Fruit fly (Drosophila melanogaster): ENCODE results near the gene Bet1.

The Bet1 gene

DNA sequence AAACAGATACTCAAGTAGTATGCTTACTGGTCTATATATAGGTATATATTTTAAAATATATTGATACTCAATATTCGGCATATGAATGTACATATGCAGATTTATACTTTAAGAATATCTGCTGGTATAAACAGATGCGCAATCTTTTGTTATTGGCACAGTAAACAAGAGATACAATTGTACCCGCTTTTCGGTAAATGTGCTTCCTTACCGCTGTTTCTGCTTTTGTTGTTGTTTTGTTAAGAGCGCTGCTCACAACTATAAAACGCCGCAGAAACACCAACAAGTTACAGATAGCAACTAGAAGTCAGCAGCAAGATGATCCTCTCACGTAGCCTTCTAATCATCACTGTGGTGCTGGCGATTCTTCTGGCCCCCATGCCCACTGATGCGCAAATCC is 4.6 kb downstream of the Bet1 start, which contains the start of gene CG45081:
TSS of gene CG45081 (plus strand) at position 301 of the 400 bp plus-strand sequence.
- no peak for TF ChIP-seq EcR (GFP tag; optimal IDR thresholded peaks at IDR 0.05)
- TF ChIP-seq CG8478 (optimal IDR thresholded peaks at IDR 0.05), result no peak

DNA sequence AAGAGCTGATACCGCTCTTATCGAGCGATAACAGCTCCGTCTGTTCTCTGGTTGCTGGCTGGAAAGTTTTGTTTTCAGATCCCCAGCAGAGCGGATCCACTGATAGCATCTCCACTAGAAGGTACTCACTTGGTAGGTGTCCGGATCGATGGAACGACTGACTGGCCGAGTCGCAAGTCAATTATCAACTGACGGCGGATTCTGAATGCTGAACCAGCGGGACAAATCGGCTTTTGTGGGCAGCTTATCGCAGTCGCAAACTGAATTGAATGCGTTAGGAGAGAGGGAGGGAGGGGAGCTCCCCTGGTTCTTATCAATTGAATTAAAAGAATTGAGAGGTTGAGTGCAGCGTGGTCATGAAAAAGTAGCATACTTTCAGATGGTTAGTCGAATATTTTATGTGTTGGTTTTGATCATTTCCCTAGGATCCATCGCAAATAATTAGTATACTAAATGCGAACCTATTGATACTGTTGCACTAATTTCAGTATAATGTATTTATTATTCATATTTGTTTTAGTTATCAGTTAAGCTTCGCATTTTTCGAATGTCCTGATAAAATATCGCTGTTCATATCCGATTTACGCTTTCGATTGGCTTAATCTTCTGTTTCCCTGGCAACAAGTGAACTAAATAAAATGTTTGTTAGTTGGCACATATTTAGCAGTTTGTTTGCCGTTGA is 7.7 kb downstream of the Bet1 start, which contains the start of the genes Aldh7A1 and CG14085:
TSS of gene Aldh7A1 (minus strand) at position 194 of the 682 bp plus-strand sequence.
TSS of gene CG14085 (plus strand) at position 632 of the 682 bp plus-strand sequence.
- TF ChIP-seq psq (optimal IDR thresholded peaks at IDR 0.05) (no peak), pan (optimal IDR thresholded peaks at IDR 0.05) (no peak), usp (GFP tag; optimal IDR thresholded peaks at IDR 0.05) (no peak)

DNA sequence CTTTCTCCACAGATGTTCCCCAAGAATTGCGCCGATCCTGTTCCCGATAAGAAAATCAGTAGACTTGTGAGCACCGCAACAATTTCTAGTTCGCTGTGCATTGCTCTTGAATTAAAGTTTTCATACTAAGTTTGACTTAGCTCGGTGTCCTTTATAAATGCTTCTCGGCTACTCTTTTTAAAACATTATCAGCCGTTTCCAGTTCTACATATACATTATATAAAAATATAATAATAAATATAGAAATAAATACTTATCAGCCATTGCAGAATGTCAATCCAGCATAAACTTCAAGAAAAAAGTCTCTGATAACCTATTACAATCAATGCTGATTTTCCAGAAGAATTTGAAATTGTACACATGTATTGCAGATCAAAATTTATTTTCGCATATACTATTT is 9.3 kb downstream of the Bet1 start, which contains the start of gene CG14088:
TSS of gene CG14088 (minus strand) at position 101 of the 400 bp plus-strand sequence.
- no peak for TF ChIP-seq usp (GFP tag; optimal IDR thresholded peaks at IDR 0.05)

DNA sequence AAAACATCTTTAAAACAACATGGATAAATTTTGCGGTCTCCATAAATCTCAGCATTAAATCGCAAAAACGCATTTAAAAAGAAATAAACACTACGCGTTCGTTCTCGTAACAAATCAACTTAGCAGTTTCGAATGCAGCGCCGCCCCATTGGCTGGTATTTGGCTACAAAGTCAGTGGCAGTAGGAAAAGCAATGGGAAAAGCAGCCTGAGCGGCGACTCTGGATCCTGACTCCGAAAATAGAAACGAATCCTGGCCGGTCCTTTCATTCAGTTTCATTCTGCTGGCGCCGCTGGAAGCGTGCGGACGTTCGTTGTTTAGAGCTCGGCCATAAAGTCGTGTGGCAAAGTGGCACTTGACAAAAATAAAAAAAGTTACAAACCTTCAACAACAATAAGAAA is 14.3 kb downstream of the Bet1 start, which contains the start of gene CG14086:
TSS of gene CG14086 (plus strand) at position 301 of the 400 bp plus-strand sequence.
- TF ChIP-seq psq (optimal IDR thresholded peaks at IDR 0.05) (no peak), EcR (GFP tag; optimal IDR thresholded peaks at IDR 0.05) (no peak), CG8478 (optimal IDR thresholded peaks at IDR 0.05) (no peak), usp (GFP tag; optimal IDR thresholded peaks at IDR 0.05) (no peak), Dll (optimal IDR thresholded peaks at IDR 0.05) (no peak), pan (optimal IDR thresholded peaks at IDR 0.05) (no peak)

DNA sequence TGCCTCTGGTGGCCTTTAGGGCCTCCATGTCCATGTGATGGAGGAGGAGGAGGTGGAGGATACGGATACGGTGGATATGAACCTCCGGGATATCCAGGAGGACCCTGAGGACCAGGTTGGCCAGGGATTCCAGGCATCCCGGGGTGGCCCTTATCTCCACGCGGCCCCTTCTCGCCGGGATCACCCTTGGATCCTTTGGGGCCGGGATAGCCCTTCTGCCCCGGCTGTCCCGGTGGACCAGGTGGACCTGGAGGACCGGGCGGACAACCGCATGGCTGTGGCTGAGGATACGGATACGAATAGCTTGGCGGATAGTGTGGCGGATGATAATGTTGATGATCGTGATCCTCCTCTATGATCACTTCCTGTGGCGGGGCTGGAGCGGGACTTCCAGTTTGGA is 19.1 kb downstream of the Bet1 start:
- no peak for TF ChIP-seq usp (GFP tag; optimal IDR thresholded peaks at IDR 0.05)
- TF ChIP-seq EcR (GFP tag; optimal IDR thresholded peaks at IDR 0.05), result no peak
- no peak for TF ChIP-seq psq (optimal IDR thresholded peaks at IDR 0.05)
- no peak for TF ChIP-seq CG8478 (optimal IDR thresholded peaks at IDR 0.05)
- no peak for TF ChIP-seq pan (optimal IDR thresholded peaks at IDR 0.05)
- no peak for TF ChIP-seq Dll (optimal IDR thresholded peaks at IDR 0.05)

DNA sequence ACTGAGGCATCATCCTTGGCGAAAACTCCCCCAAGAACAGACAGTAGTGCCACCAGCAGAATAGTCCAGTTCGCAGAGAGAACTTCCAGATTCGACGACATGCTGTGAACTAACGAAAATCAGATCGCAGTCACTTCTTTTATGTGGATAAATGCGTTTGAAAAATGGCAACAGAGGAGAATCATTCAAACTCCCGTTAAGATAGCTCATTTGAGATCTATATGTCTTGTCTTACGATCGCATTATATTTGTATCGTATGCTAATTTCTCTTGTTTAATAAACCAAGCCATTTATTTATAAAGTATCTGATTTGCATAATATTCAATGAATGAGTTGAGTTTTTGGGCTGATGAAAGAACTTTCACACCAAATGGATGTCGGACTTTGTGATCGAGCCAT is 19.5 kb downstream of the Bet1 start, which contains the start of gene CG14089:
TSS of gene CG14089 (minus strand) at position 101 of the 400 bp plus-strand sequence.
- TF ChIP-seq CG8478 (optimal IDR thresholded peaks at IDR 0.05), result no peak
- TF ChIP-seq psq (optimal IDR thresholded peaks at IDR 0.05), result no peak
- TF ChIP-seq Dll (optimal IDR thresholded peaks at IDR 0.05), result no peak
- no peak for TF ChIP-seq usp (GFP tag; optimal IDR thresholded peaks at IDR 0.05)
- no peak for TF ChIP-seq pan (optimal IDR thresholded peaks at IDR 0.05)
- TF ChIP-seq EcR (GFP tag; optimal IDR thresholded peaks at IDR 0.05), result no peak

DNA sequence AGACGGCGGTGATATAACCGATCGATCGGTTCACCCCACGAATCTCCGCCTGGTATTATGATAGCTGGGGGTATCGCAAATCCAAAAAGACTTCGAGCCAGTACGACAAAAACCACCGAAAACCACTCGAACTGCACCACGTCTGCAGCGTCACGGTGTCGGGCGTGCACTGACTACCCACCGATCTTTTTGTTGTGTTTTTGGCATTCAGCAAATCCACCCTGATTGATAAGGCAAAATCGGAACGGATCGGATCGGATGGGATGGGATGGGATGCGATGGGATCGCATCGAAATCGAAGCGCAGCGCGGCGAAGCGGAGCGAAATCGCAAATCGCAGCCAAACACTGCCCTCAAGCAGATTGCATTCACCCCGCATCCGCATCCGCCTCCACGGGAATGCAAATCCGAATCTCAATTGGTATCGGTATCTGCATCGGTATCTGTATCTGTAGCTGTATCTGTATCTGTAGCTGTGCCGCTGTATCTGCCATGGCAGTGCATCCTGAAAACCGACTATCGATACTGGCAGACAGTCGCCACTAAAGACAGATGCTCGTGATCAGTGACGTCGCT is 27.3 kb downstream of the Bet1 start:
- no peak for TF ChIP-seq EcR (GFP tag; optimal IDR thresholded peaks at IDR 0.05)
- TF ChIP-seq CG8478 (optimal IDR thresholded peaks at IDR 0.05), result no peak
- no peak for TF ChIP-seq psq (optimal IDR thresholded peaks at IDR 0.05)
- no peak for TF ChIP-seq pan (optimal IDR thresholded peaks at IDR 0.05)
- TF ChIP-seq Dll (optimal IDR thresholded peaks at IDR 0.05), result no peak

DNA sequence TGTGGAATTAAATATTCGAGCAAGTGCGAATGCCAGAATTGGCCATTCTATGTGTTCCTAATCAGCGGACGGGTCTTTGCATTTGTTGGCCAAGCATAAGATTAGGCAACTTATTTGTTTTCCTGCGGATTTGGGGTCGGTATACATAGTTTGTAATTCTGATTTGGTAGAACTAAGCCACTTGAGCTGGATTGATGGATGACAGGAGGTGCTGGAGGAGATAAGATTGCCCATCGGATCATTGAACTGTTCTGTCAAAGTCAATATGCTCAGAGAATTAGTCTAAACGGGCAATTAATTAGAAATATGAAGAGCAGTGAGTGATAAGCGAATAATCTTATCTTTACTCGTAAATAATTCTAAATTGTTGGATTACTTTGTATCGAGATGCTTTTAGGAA is 28.2 kb downstream of the Bet1 start:
- TF ChIP-seq usp (GFP tag; optimal IDR thresholded peaks at IDR 0.05) (no peak), CG8478 (optimal IDR thresholded peaks at IDR 0.05) (no peak), pan (optimal IDR thresholded peaks at IDR 0.05) (no peak), Dll (optimal IDR thresholded peaks at IDR 0.05) (no peak)

DNA sequence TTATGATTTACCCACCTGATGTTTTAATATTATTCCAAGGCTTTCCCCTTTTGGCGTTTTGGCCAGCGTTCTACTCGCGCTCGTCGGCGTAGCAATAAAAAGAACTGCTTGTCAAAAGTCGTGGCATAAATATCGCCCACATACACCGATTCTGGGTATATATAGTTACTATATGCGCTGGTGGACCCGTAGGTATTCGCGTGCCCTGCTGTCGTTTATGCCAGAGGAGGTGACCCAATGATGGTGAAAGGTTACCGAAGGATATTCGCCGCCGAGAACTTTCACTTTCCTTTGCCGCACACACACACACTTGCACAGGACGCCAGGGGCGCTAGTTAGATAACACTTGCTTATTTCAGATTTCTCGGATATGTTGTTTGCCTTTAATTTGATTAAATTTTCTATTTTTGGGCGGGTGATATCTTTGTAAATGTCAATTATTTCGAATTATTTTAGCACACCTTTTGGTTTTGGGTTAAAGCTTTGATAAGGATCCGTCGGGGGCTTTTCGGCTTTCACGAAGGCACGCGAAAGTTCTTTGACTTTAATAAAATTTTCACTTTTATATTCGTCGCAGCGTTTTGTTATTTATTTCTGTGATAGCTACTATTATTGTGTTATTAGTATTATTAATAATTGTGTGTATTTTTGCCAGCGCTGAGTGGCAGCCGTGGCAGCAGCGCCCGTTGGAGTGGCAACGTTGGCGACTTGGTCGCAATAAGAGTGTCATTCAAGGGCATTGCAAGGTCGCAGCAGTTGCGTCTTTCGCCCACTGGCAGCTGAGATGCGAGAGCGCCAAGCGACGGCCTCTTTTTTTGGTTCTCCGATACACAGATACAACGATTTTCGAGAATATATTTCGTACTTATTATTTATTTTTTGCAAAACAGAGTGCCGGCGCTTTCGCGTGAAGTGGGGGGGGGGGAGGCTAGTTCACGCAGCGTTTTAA is 30.5 kb downstream of the Bet1 start:
- TF ChIP-seq psq (optimal IDR thresholded peaks at IDR 0.05) (no peak), CG8478 (optimal IDR thresholded peaks at IDR 0.05) (no peak), EcR (GFP tag; optimal IDR thresholded peaks at IDR 0.05) (no peak), pan (optimal IDR thresholded peaks at IDR 0.05) (no peak), Dll (optimal IDR thresholded peaks at IDR 0.05) (no peak)

DNA sequence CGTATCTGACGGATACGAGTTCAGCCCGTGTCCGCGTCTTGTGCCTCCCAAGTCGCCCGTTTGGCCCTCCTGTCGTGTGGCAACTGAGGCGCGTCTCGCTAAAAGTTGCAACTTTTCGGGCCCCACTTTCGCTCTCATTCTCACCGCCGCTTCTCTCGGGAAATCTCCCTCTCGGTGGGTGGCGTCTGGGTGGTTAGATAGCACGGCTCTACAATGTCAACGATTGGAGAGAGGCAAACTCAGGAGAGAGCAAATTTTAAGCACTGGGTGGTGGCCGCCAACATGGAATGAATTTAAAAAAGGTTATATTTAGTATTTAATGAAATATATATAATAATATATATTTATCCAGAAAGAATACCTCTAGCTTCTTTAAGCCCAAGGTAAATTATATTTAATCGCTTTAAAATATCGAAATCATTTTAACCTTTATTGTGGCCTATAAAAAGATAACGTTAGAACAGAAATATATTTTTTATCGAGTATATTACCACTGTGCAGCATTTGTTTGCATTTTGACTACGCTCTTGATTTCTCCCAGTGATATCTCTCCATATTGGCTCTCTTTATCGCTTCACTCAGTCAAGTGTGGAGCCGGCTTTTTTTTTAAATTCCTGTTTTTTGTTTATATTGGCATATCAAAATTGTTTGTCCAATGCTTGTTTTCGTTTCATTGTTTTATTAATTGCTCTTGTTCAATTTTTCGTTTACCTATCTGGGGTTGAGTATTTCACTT is 31.4 kb downstream of the Bet1 start, which contains the start of gene Gbs-76A:
TSS of gene Gbs-76A (minus strand) at position 327 of the 736 bp plus-strand sequence.
- TF ChIP-seq pan (optimal IDR thresholded peaks at IDR 0.05) (no peak), Dll (optimal IDR thresholded peaks at IDR 0.05) (peak; percentile 64), EcR (GFP tag; optimal IDR thresholded peaks at IDR 0.05) (no peak)

DNA sequence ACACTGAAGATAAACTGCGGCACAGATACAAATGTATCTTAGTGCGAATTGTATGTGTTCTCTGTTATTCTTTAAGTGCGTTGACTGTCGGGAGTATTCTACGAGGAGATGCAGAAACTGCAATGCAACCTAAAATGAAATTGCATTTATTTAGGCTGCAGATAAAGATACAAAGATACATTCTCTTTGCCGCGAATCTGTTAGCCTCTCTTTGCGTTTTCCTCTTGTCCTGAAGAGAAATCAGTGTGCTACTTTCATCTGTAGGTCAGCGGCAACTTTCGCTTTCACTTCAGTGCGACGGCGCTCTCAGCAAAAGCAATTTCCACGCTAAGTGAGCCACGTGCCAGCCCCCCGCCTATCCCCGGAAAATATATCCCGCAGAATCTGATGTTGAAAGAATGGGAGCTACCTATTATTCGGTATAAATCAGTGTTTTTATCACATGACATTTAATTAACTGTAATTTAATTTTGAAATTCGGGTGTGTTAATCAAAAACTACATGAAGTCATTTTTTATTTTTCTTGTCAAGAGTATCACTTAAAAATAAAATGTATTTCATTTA is 32.1 kb downstream of the Bet1 start:
- TF ChIP-seq Dll (optimal IDR thresholded peaks at IDR 0.05) (no peak), EcR (GFP tag; optimal IDR thresholded peaks at IDR 0.05) (peak in 1 of 2 experiments; percentile 18)
